Worm (Caenorhabditis elegans): ENCODE data around the gene pek-1.

DNA sequence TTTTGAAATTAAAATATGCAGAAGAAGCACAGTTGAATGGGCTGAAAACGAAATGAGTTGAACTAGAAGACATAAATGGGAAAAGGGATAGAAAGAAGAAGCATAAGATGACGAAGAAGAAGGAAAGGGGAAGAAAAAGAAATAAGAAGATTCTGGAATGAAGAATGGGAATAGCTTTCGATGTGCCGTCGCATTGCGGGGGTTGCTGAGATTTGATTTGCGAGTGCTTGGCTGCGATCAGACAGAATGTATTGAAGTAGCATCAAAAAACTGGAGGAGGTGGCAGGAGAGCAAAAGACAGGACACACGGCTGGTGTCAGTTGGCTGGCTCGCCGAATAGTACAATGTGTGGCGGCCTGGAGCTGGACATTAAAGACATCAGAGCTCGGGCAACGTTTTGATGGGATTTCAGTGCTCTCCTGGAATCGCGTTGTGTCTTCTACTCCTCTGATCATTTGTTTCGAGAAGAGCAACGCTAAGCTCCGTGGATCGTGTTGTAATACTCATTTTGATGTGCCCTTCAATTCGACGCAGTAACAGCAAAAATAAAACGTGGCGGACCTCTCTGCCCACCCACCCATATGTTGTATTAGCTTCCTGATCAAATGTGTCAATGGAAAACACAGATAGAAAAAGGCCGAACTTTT is 35.4 kb downstream of the pek-1 start:
- TF ChIP-seq ama-1 (optimal IDR thresholded peaks at IDR 0.05), result no peak
- TF ChIP-seq hmbx-1 (tag; optimal IDR thresholded peaks at IDR 0.05), result no peak
- TF ChIP-seq ceh-36 (tag; optimal IDR thresholded peaks at IDR 0.05), result no peak

Data from whole organism, early embryonic.